Fruit fly (Drosophila melanogaster) whole organism, embryonic: ENCODE data around the gene SMC1.

ENCODE experiments used
- Abd-B ChIP-seq: fragments of 200-800 bp; sonication (Bioruptor generic); optimal IDR thresholded peaks from 2 replicates; lab custom pipeline; 2018; ENCODE audit warnings: missing biosample characterization, mild to moderate bottlenecking, missing genetic modification characterization, moderate library complexity
- Ada2b ChIP-seq: fragments of 200-800 bp; sonication (Bioruptor generic); IDR thresholded peaks from 2 replicates; pipeline ENCODE4 v1.3.6; 2022; ENCODE audit warnings: missing biosample characterization, missing genetic modification characterization
- Atf6 ChIP-seq: fragments of 200-800 bp; sonication (Bioruptor generic); IDR thresholded peaks from 2 replicates; pipeline ENCODE4 v1.3.6; 2022; ENCODE audit warnings: missing biosample characterization, missing genetic modification characterization
- CG10979 ChIP-seq: fragments of 200-800 bp; sonication (Bioruptor generic); optimal IDR thresholded peaks from 2 replicates; lab custom pipeline; 2018; ENCODE audit warnings: missing biosample characterization, mild to moderate bottlenecking, missing genetic modification characterization, moderate library complexity
- CG12155 ChIP-seq: fragments of 200-800 bp; sonication (Bioruptor generic); optimal IDR thresholded peaks from 3 replicates; lab custom pipeline; 2016; ENCODE audit warnings: missing biosample characterization, missing genetic modification characterization
- CG12769 ChIP-seq: fragments of 200-800 bp; sonication (Bioruptor generic); optimal IDR thresholded peaks from 2 replicates; lab custom pipeline; 2019; ENCODE audit warnings: missing biosample characterization, mild to moderate bottlenecking, missing genetic modification characterization, moderate library complexity
- CG14667 ChIP-seq: fragments of 200-800 bp; sonication (Bioruptor generic); IDR thresholded peaks from 2 replicates; pipeline ENCODE4 v1.3.6; 2022; ENCODE audit warnings: missing biosample characterization, missing genetic modification characterization
- CG15479 ChIP-seq: fragments of 200-800 bp; sonication (Bioruptor generic); optimal IDR thresholded peaks from 3 replicates; lab custom pipeline; 2019; ENCODE audit warnings: missing biosample characterization, mild to moderate bottlenecking, missing genetic modification characterization, moderate library complexity
- CG15696 ChIP-seq: fragments of 200-800 bp; sonication (Bioruptor generic); optimal IDR thresholded peaks from 2 replicates; lab custom pipeline; 2019; ENCODE audit warnings: missing biosample characterization, mild to moderate bottlenecking, missing genetic modification characterization, moderate library complexity
- CG16813 ChIP-seq: fragments of 200-800 bp; sonication (Bioruptor generic); IDR thresholded peaks from 3 replicates; pipeline ENCODE4 v1.3.6; 2022; ENCODE audit warnings: missing biosample characterization, missing genetic modification characterization; ENCODE audit not compliant: partially characterized antibody
- CG2889 ChIP-seq: fragments of 200-800 bp; sonication (Bioruptor generic); IDR thresholded peaks from 3 replicates; pipeline ENCODE4 v1.3.6; 2022; ENCODE audit warnings: missing biosample characterization, missing genetic modification characterization
- CG31224 ChIP-seq: fragments of 200-800 bp; sonication (Bioruptor generic); IDR thresholded peaks from 2 replicates; pipeline ENCODE4 v1.3.6; 2022; ENCODE audit warnings: missing biosample characterization, missing genetic modification characterization
- CG3995 ChIP-seq: fragments of 200-800 bp; sonication (Bioruptor generic); optimal IDR thresholded peaks from 3 replicates; lab custom pipeline; 2016; ENCODE audit warnings: missing biosample characterization, missing genetic modification characterization
- CG42726 ChIP-seq: fragments of 200-800 bp; sonication (Bioruptor generic); IDR thresholded peaks from 2 replicates; pipeline ENCODE4 v1.3.6; 2022; ENCODE audit warnings: missing biosample characterization, missing genetic modification characterization; ENCODE audit not compliant: partially characterized antibody
- CG6689 ChIP-seq: fragments of 200-800 bp; sonication (Bioruptor generic); IDR thresholded peaks from 2 replicates; pipeline ENCODE4 v1.3.6; 2022; ENCODE audit warnings: missing biosample characterization, missing genetic modification characterization
- CG7372 ChIP-seq: fragments of 200-800 bp; sonication (Bioruptor generic); IDR thresholded peaks from 2 replicates; pipeline ENCODE4 v1.3.6; 2022; ENCODE audit warnings: missing biosample characterization, missing genetic modification characterization
- CG8478 ChIP-seq: fragments of >200 bp; optimal IDR thresholded peaks from 2 replicates; lab custom pipeline; 2018
- CG8765 ChIP-seq: fragments of 200-800 bp; sonication (Bioruptor generic); IDR thresholded peaks from 2 replicates; pipeline ENCODE4 v1.3.6; 2022; ENCODE audit warnings: missing biosample characterization, missing genetic modification characterization
- CG8924 ChIP-seq: fragments of 200-800 bp; optimal IDR thresholded peaks from 3 replicates; lab custom pipeline; 2019; ENCODE audit warnings: missing biosample characterization, mild to moderate bottlenecking, missing genetic modification characterization, moderate library complexity
- CG8944 ChIP-seq: fragments of 200-800 bp; sonication (Bioruptor generic); optimal IDR thresholded peaks from 3 replicates; lab custom pipeline; 2016; ENCODE audit warnings: missing biosample characterization, missing genetic modification characterization
- CHES-1-like ChIP-seq: fragments of 200-800 bp; sonication (Bioruptor generic); optimal IDR thresholded peaks from 2 replicates; lab custom pipeline; 2016; ENCODE audit warnings: missing biosample characterization, missing genetic modification characterization
- D19A ChIP-seq: fragments of 200-800 bp; optimal IDR thresholded peaks from 3 replicates; lab custom pipeline; 2019; ENCODE audit warnings: missing biosample characterization, mild to moderate bottlenecking, missing genetic modification characterization, moderate library complexity
- Deaf1 ChIP-seq: fragments of 200-800 bp; optimal IDR thresholded peaks from 3 replicates; lab custom pipeline; 2019; ENCODE audit warnings: missing biosample characterization, mild to moderate bottlenecking, missing genetic modification characterization, moderate library complexity
- E2f1 ChIP-seq: fragments of 200-800 bp; sonication (Bioruptor generic); IDR thresholded peaks from 2 replicates; pipeline ENCODE4 v1.3.6; 2022; ENCODE audit warnings: missing biosample characterization, missing genetic modification characterization
- Gsc ChIP-seq: fragments of 200-800 bp; sonication (Bioruptor generic); IDR thresholded peaks from 2 replicates; pipeline ENCODE4 v1.3.6; 2022; ENCODE audit warnings: missing biosample characterization, missing genetic modification characterization
- MESR4 ChIP-seq: fragments of 200-800 bp; sonication (Bioruptor generic); optimal IDR thresholded peaks from 2 replicates; lab custom pipeline; 2018; ENCODE audit warnings: missing biosample characterization, mild to moderate bottlenecking, missing genetic modification characterization, moderate library complexity
- NfI ChIP-seq: fragments of 200-800 bp; sonication (Bioruptor generic); optimal IDR thresholded peaks from 3 replicates; lab custom pipeline; 2018; ENCODE audit warnings: missing biosample characterization, mild to moderate bottlenecking, missing genetic modification characterization, moderate library complexity
- Rx ChIP-seq: fragments of 200-800 bp; sonication (Bioruptor generic); IDR thresholded peaks from 2 replicates; pipeline ENCODE4 v1.3.6; 2022; ENCODE audit warnings: missing biosample characterization, missing genetic modification characterization
- Six4 ChIP-seq: fragments of 200-800 bp; sonication (Bioruptor generic); optimal IDR thresholded peaks from 2 replicates; lab custom pipeline; 2016; ENCODE audit warnings: missing biosample characterization, missing genetic modification characterization
- Trl ChIP-seq, 3 experiments: fragments of >200 bp in 2 of 3; fragments of 200-800 bp in 1 of 3; sonication (Bioruptor generic) in 1 of 3; optimal IDR thresholded peaks; 2 replicates in 1 of 3; 3 replicates in 2 of 3; lab custom pipeline; 2016 to 2017; ENCODE audit warnings: missing biosample characterization in 1 of 3, missing genetic modification characterization in 1 of 3
- Xrp1 ChIP-seq: fragments of 200-800 bp; sonication (Bioruptor generic); IDR thresholded peaks from 2 replicates; pipeline ENCODE4 v1.3.6; 2022; ENCODE audit warnings: missing biosample characterization, missing genetic modification characterization
- croc ChIP-seq: fragments of 200-800 bp; sonication (Bioruptor generic); conservative IDR thresholded peaks from 3 replicates; pipeline ENCODE4 v1.3.6; 2022; ENCODE audit warnings: missing biosample characterization, missing genetic modification characterization
- emc ChIP-seq: fragments of 200-800 bp; sonication (Bioruptor generic); optimal IDR thresholded peaks from 2 replicates; lab custom pipeline; 2016; ENCODE audit warnings: missing biosample characterization, missing genetic modification characterization
- esg ChIP-seq: fragments of 200-800 bp; sonication (Bioruptor generic); conservative IDR thresholded peaks from 2 replicates; pipeline ENCODE4 v1.3.6; 2022; ENCODE audit warnings: missing biosample characterization, missing genetic modification characterization
- eyg ChIP-seq: fragments of 200-800 bp; sonication (Bioruptor generic); optimal IDR thresholded peaks from 3 replicates; lab custom pipeline; 2016; ENCODE audit warnings: missing biosample characterization, missing genetic modification characterization
- fd102C ChIP-seq: fragments of 200-800 bp; sonication (Bioruptor generic); optimal IDR thresholded peaks from 2 replicates; lab custom pipeline; 2018; ENCODE audit warnings: missing biosample characterization, mild to moderate bottlenecking, missing genetic modification characterization, moderate library complexity
- gcm ChIP-seq: fragments of 200-800 bp; sonication (Bioruptor generic); optimal IDR thresholded peaks from 2 replicates; lab custom pipeline; 2019; ENCODE audit warnings: missing biosample characterization, mild to moderate bottlenecking, missing genetic modification characterization, moderate library complexity
- hkb ChIP-seq, 2 experiments: fragments of 200-800 bp in 1 of 2; fragments of >200 bp in 1 of 2; sonication (Bioruptor generic) in 1 of 2; IDR thresholded peaks in 1 of 2; optimal IDR thresholded peaks in 1 of 2; 2 replicates each; pipeline versions ENCODE4 v1.3.6 to Lab custom; 2017 to 2022; ENCODE audit warnings: missing biosample characterization in 1 of 2, missing genetic modification characterization in 1 of 2
- nau ChIP-seq: fragments of 200-800 bp; sonication (Bioruptor generic); optimal IDR thresholded peaks from 3 replicates; lab custom pipeline; 2017; ENCODE audit warnings: missing biosample characterization, mild to moderate bottlenecking, missing genetic modification characterization, missing genetic modification reagents
- pb ChIP-seq: fragments of 200-800 bp; sonication (Bioruptor generic); optimal IDR thresholded peaks from 3 replicates; lab custom pipeline; 2016; ENCODE audit warnings: missing biosample characterization, missing genetic modification characterization
- psq ChIP-seq: fragments of 200-800 bp; sonication (Bioruptor generic); optimal IDR thresholded peaks from 2 replicates; lab custom pipeline; 2017; ENCODE audit warnings: missing biosample characterization, missing genetic modification characterization
- pum ChIP-seq: fragments of 200-800 bp; sonication (Bioruptor generic); optimal IDR thresholded peaks from 2 replicates; lab custom pipeline; 2016; ENCODE audit warnings: missing biosample characterization, missing genetic modification characterization
- repo ChIP-seq: fragments of 200-800 bp; sonication (Bioruptor generic); optimal IDR thresholded peaks from 2 replicates; lab custom pipeline; 2016; ENCODE audit warnings: missing biosample characterization, missing genetic modification characterization
- run ChIP-seq: fragments of 200-800 bp; sonication (Bioruptor generic); optimal IDR thresholded peaks from 3 replicates; lab custom pipeline; 2018; ENCODE audit warnings: missing biosample characterization, mild to moderate bottlenecking, missing genetic modification characterization
- seq ChIP-seq: fragments of 200-800 bp; sonication (Bioruptor generic); IDR thresholded peaks from 2 replicates; pipeline ENCODE4 v1.3.6; 2022; ENCODE audit warnings: missing biosample characterization, missing genetic modification characterization
- sim ChIP-seq: fragments of 200-800 bp; sonication (Bioruptor generic); IDR thresholded peaks from 2 replicates; pipeline ENCODE4 v1.3.6; 2022; ENCODE audit warnings: missing biosample characterization, missing genetic modification characterization
- tio ChIP-seq: fragments of 200-800 bp; sonication (Bioruptor generic); optimal IDR thresholded peaks from 2 replicates; lab custom pipeline; 2017; ENCODE audit warnings: missing biosample characterization, missing genetic modification characterization, inconsistent platforms
- tll ChIP-seq, 2 experiments: fragments of 200-800 bp in 1 of 2; fragments of >200 bp in 1 of 2; sonication (Bioruptor generic) in 1 of 2; optimal IDR thresholded peaks; 2 replicates each; lab custom pipeline; 2017 to 2019; ENCODE audit warnings: missing biosample characterization in 2 of 2, missing genetic modification characterization in 2 of 2, mild to moderate bottlenecking in 1 of 2, moderate library complexity in 1 of 2
- tup ChIP-seq: fragments of 200-800 bp; sonication (Bioruptor generic); optimal IDR thresholded peaks from 2 replicates; lab custom pipeline; 2016; ENCODE audit warnings: missing biosample characterization, mild to moderate bottlenecking, missing genetic modification characterization, moderate library complexity
- wor ChIP-seq: fragments of 200-800 bp; sonication (Bioruptor generic); IDR thresholded peaks from 2 replicates; pipeline ENCODE4 v1.3.6; 2022; ENCODE audit warnings: missing biosample characterization, missing genetic modification characterization

SMC1 gene

DNA sequence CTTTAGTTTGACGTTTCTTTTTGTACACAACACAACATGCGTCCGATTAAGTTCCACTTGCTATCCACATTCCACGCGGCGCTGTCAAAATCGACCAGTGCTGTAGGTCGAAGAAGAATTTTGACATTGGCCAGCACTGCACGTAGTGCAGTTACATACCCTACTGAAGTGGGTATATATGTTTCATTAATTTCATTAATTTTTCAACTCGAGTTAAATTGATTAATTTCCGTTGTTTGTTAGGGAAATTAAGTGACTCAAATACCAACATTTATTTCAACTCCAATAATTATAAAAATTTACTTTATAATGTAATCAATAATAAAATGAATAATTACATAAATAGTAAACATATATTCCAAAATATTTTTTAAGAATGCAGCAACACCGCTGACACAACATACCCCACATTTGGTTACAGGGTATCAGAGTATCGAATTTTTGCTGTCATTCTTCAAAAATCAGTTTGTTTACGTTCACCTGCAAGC is 50.9 kb downstream of the SMC1 start, which contains the start of the genes eIF4EHP and CG18428 (continued):
- peak; percentile 96 for TF ChIP-seq nau
- TF ChIP-seq fd102C (GFP tag; lab: Kevin White, UChicago) = peak; percentile 91
- TF ChIP-seq CG8478 (lab: Kevin White, UChicago) = no peak
- TF ChIP-seq gcm (GFP tag; lab: Kevin White, UChicago) = peak; percentile 100
- TF ChIP-seq CG6689 (GFP tag; lab: Robert Waterston, UW) = no peak
- no peak for TF ChIP-seq wor (GFP tag; lab: Robert Waterston, UW)
- TF ChIP-seq E2f1 (GFP tag; lab: Robert Waterston, UW) = no peak
- no peak for TF ChIP-seq CG31224 (GFP tag; lab: Robert Waterston, UW)
- TF ChIP-seq hkb (optimal IDR thresholded peaks at IDR 0.05; lab: Kevin White, UChicago) = no peak
- no peak for TF ChIP-seq hkb (GFP tag; IDR thresholded peaks at IDR 0.05; lab: Robert Waterston, UW)
- peak; percentile 51 for TF ChIP-seq repo
- TF ChIP-seq run (tag; lab: Kevin White, UChicago) = peak; percentile 98
- TF ChIP-seq tll (GFP tag; optimal IDR thresholded peaks at IDR 0.05; lab: Kevin White, UChicago) = peak in 1 of 2 experiments; percentile 55
- TF ChIP-seq CG10979 = peak; percentile 99
- TF ChIP-seq CG15479 = peak; percentile 71
- TF ChIP-seq CG8944 (GFP tag; lab: Kevin White, UChicago) = peak; percentile 83
- TF ChIP-seq CG8765 = 0 out of 2 replicates have a peak, but pooled peaks have one; percentile 98
- no peak for TF ChIP-seq Ada2b (GFP tag; lab: Robert Waterston, UW)
- TF ChIP-seq Rx (GFP tag; lab: Robert Waterston, UW) = no peak
- TF ChIP-seq eyg (GFP tag; lab: Kevin White, UChicago) = peak; percentile 74
- peak; percentile 99 for TF ChIP-seq NfI (GFP tag; lab: Kevin White, UChicago)
- TF ChIP-seq CG42726 (GFP tag; lab: Robert Waterston, UW) = no peak
- TF ChIP-seq CHES-1-like (GFP tag; lab: Kevin White, UChicago) = peak; percentile 87
- TF ChIP-seq Atf6 (GFP tag; lab: Robert Waterston, UW) = no peak
- TF ChIP-seq tio (GFP tag; lab: Kevin White, UChicago) = peak; percentile 99
- TF ChIP-seq D19A = peak; percentile 99
- peak; percentile 93 for TF ChIP-seq Deaf1 (tag; lab: Kevin White, UChicago)
- peak; percentile 85 for TF ChIP-seq pum (GFP tag; lab: Kevin White, UChicago)
- no peak for TF ChIP-seq Xrp1
- TF ChIP-seq CG2889 (GFP tag; lab: Robert Waterston, UW) = peak; percentile 98; the same call in 2 of the 3 replicates
- no peak for TF ChIP-seq esg (GFP tag; lab: Robert Waterston, UW)
- TF ChIP-seq MESR4 (GFP tag; lab: Kevin White, UChicago) = peak; percentile 64
- peak; percentile 100 for TF ChIP-seq CG8924 (tag; lab: Kevin White, UChicago)
- TF ChIP-seq Trl (optimal IDR thresholded peaks at IDR 0.05; lab: Kevin White, UChicago) = no peak
- peak; percentile 84 for TF ChIP-seq Trl (GFP tag; optimal IDR thresholded peaks at IDR 0.05; lab: Kevin White, UChicago)
- no peak for TF ChIP-seq CG16813 (GFP tag; lab: Robert Waterston, UW)
- TF ChIP-seq CG12769 (tag; lab: Kevin White, UChicago) = peak; percentile 94
- TF ChIP-seq Six4 (GFP tag; lab: Kevin White, UChicago) = peak; percentile 98
- TF ChIP-seq sim = no peak
- peak; percentile 100 for TF ChIP-seq CG15696 (tag; lab: Kevin White, UChicago)
- TF ChIP-seq croc (GFP tag; lab: Robert Waterston, UW) = peak; percentile 99
- peak; percentile 93 for TF ChIP-seq tup (GFP tag; lab: Kevin White, UChicago)
- no peak for TF ChIP-seq CG14667 (GFP tag; lab: Robert Waterston, UW)
- no peak for TF ChIP-seq CG7372
- TF ChIP-seq psq = peak; percentile 96
- TF ChIP-seq CG12155 (GFP tag; lab: Kevin White, UChicago) = peak; percentile 97
- TF ChIP-seq Abd-B (GFP tag; lab: Kevin White, UChicago) = peak; percentile 99
- TF ChIP-seq seq = no peak
- TF ChIP-seq pb (GFP tag; lab: Kevin White, UChicago) = peak; percentile 76
- TF ChIP-seq Gsc (GFP tag; lab: Robert Waterston, UW) = no peak
- peak; percentile 74 for TF ChIP-seq CG3995
- peak; percentile 73 for TF ChIP-seq emc (GFP tag; lab: Kevin White, UChicago)
